Worm (Caenorhabditis elegans): ENCODE measurements around the gene F53A2.3.

The F53A2.3 gene

ce11 chrIII:13343117-13343516, 3.5 kb upstream of the F53A2.3 start, which contains the start of gene ife-1:
TSS of gene ife-1 (plus strand) at chrIII:13343417.
- TF ChIP-seq ccch-3 (GFP tag; optimal IDR thresholded peaks at IDR 0.05) (no peak), ZK185.1 (tag; optimal IDR thresholded peaks at IDR 0.05; ENCODE audit: poor library complexity, severe bottlenecking) (no peak), nhr-80 (tag; optimal IDR thresholded peaks at IDR 0.05) (no peak), ceh-91 (GFP tag; IDR thresholded peaks at IDR 0.05) (no peak), lin-54 (GFP tag; optimal IDR thresholded peaks at IDR 0.05) (no peak), attf-3 (GFP tag; conservative IDR thresholded peaks at IDR 0.05) (no peak), hrde-1 (tag; optimal IDR thresholded peaks at IDR 0.05; ENCODE audit: borderline replicate concordance) (no peak), T07F8.4 (tag; optimal IDR thresholded peaks at IDR 0.05) (no peak), hmg-20 (GFP tag; IDR thresholded peaks at IDR 0.05) (no peak), ztf-6 (GFP tag; IDR thresholded peaks at IDR 0.05) (no peak)

ce11 chrIII:13342079-13342734, 2.6 kb upstream of the F53A2.3 start, which contains the start of gene dro-1:
TSS of gene dro-1 (plus strand) at chrIII:13342684.
- TF ChIP-seq ztf-26 (tag; optimal IDR thresholded peaks at IDR 0.05): no peak
- no peak for TF ChIP-seq him-1 (tag; optimal IDR thresholded peaks at IDR 0.05)
- no peak for TF ChIP-seq aptf-2 (GFP tag; conservative IDR thresholded peaks at IDR 0.05)
- TF ChIP-seq nhr-27 (tag; optimal IDR thresholded peaks at IDR 0.05): no peak
- TF ChIP-seq madf-3 (GFP tag; IDR thresholded peaks at IDR 0.05): no peak
- no peak for TF ChIP-seq let-526 (GFP tag; IDR thresholded peaks at IDR 0.05)
- no peak for TF ChIP-seq ceh-40 (GFP tag; IDR thresholded peaks at IDR 0.05)
- TF ChIP-seq Y67H2A.10 (GFP tag; conservative IDR thresholded peaks at IDR 0.05): no peak
- TF ChIP-seq ztf-25 (GFP tag; IDR thresholded peaks at IDR 0.05): no peak
- no peak for TF ChIP-seq lin-35 (GFP tag; optimal IDR thresholded peaks at IDR 0.05)
- no peak for TF ChIP-seq F57C9.4 (tag; optimal IDR thresholded peaks at IDR 0.05)
- no peak for TF ChIP-seq ztf-22 (GFP tag; optimal IDR thresholded peaks at IDR 0.05)
- TF ChIP-seq gei-17 (GFP tag; optimal IDR thresholded peaks at IDR 0.05): no peak
- no peak for TF ChIP-seq lsl-1 (GFP tag; optimal IDR thresholded peaks at IDR 0.05)

- TF ChIP-seq mxl-1 (tag; optimal IDR thresholded peaks at IDR 0.05) (no peak), unc-62 (GFP tag; optimal IDR thresholded peaks at IDR 0.05) (no peak), ztf-18 (tag; optimal IDR thresholded peaks at IDR 0.05) (peak; percentile 89), let-607 (tag; optimal IDR thresholded peaks at IDR 0.05) (no peak), Y79H2A.3 (GFP tag; conservative IDR thresholded peaks at IDR 0.05) (no peak), dpl-1 (GFP tag; optimal IDR thresholded peaks at IDR 0.05) (no peak), snpc-3.4 (tag; optimal IDR thresholded peaks at IDR 0.05) (no peak), cebp-1 (GFP tag; IDR thresholded peaks at IDR 0.05) (no peak), cebp-1 (tag; optimal IDR thresholded peaks at IDR 0.05) (peak; percentile 79), nfya-2 (GFP tag; IDR thresholded peaks at IDR 0.05) (no peak)
These were observed 1.7 kb upstream of the F53A2.3 start, which contains the start of gene nud-1 for ce11 chrIII:13341275-13341626. TSS of gene nud-1 (plus strand) at chrIII:13341527.

All from whole organism, young adult.